Worm (Caenorhabditis elegans) whole organism, late embryonic: ENCODE data around the gene F32D8.1.

Experiments used
- ceh-19 ChIP-seq: fragments of 200-800 bp; sonication (Bioruptor generic); optimal IDR thresholded peaks from 2 replicates; lab custom pipeline; 2018; ENCODE audit warnings: mild to moderate bottlenecking, missing genetic modification characterization, missing compliant biosample characterization
- ceh-22 ChIP-seq: sonication (generic microtip); optimal IDR thresholded peaks from 2 replicates; lab custom pipeline; 2017; ENCODE audit warnings: missing biosample characterization, missing genetic modification characterization
- ets-4 ChIP-seq: sonication (generic microtip); optimal IDR thresholded peaks from 2 replicates; lab custom pipeline; 2016; ENCODE audit warnings: missing genetic modification characterization, missing compliant biosample characterization
- sdc-2 ChIP-seq: sonication (generic microtip); optimal IDR thresholded peaks from 2 replicates; lab custom pipeline; 2016; ENCODE audit warnings: missing genotype, missing genetic modification characterization, missing compliant biosample characterization

DNA sequence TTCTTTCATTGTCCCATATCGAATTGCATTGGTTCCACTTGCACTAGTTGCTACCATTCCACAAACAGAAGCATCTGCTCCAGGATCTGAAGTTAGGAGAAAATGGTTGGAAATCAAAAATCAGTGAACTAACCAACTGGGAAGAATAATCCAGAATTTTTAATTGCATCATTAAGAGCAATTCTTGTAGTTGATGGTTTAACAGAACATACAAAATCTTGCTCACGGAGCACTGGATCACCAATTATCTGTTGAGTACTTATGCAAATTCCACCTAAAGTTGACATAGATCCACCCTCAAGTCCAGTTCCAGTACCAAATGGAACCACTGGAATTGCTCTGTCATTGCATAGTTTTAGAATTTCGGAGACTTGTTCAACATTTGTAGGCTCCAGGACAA is 9.1 kb downstream of the F32D8.1 start:
- TF ChIP-seq ceh-22 (tag; lab: Kevin White, UChicago): no peak
- no peak for TF ChIP-seq ceh-19 (GFP tag; lab: Kevin White, UChicago)
- no peak for TF ChIP-seq sdc-2 (tag; lab: Kevin White, UChicago)
- TF ChIP-seq ets-4 (tag; lab: Kevin White, UChicago): no peak
